Worm (Caenorhabditis elegans) whole organism, early embryonic: ENCODE data around the gene sri-19.
A peak's percentile ranks its signal among the peaks of the same experiment; 100 is the strongest.

Experiments used
- B0310.2 ChIP-seq: sonication (generic microtip); optimal IDR thresholded peaks from 2 replicates; lab custom pipeline; 2016; ENCODE audit warnings: mild to moderate bottlenecking, missing genetic modification characterization, missing compliant biosample characterization
- F13C5.2 ChIP-seq: sonication (generic microtip); optimal IDR thresholded peaks from 2 replicates; lab custom pipeline; 2017; ENCODE audit warnings: mild to moderate bottlenecking, missing genetic modification characterization, inconsistent platforms, missing compliant biosample characterization
- aly-1 ChIP-seq: sonication (generic microtip); optimal IDR thresholded peaks from 2 replicates; lab custom pipeline; 2016; ENCODE audit warnings: missing genetic modification characterization, missing compliant biosample characterization
- ama-1 ChIP-seq: fragments of 150-350 bp; optimal IDR thresholded peaks from 2 replicates; lab custom pipeline; 2014
- ceh-13 ChIP-seq: fragments of 200-800 bp; sonication (Bioruptor generic); optimal IDR thresholded peaks from 2 replicates; lab custom pipeline; 2018; ENCODE audit warnings: mild to moderate bottlenecking, missing genetic modification characterization, missing compliant biosample characterization
- ceh-36 ChIP-seq: sonication (generic microtip); optimal IDR thresholded peaks from 2 replicates; lab custom pipeline; 2016; ENCODE audit warnings: missing genetic modification characterization, inconsistent platforms, missing compliant biosample characterization
- ets-7 ChIP-seq: sonication (generic microtip); optimal IDR thresholded peaks from 2 replicates; lab custom pipeline; 2016; ENCODE audit warnings: missing genotype, missing genetic modification characterization, missing compliant biosample characterization
- flt-1 ChIP-seq: fragments of 200-800 bp; sonication (Bioruptor generic); IDR thresholded peaks from 2 replicates; pipeline ENCODE4 v1.3.6; 2022; ENCODE audit warnings: missing genetic modification characterization, missing compliant biosample characterization
- hmbx-1 ChIP-seq: sonication (generic microtip); optimal IDR thresholded peaks from 2 replicates; lab custom pipeline; 2016; ENCODE audit warnings: mild to moderate bottlenecking, missing genetic modification characterization, missing compliant biosample characterization
- hmg-4 ChIP-seq: fragments of 200-800 bp; sonication (Bioruptor generic); optimal IDR thresholded peaks from 2 replicates; lab custom pipeline; 2018; ENCODE audit warnings: mild to moderate bottlenecking, missing genetic modification characterization, missing compliant biosample characterization
- hnd-1 ChIP-seq: sonication (generic microtip); optimal IDR thresholded peaks from 2 replicates; lab custom pipeline; 2016; ENCODE audit warnings: missing genetic modification characterization, missing compliant biosample characterization
- pes-1 ChIP-seq: fragments of 200-800 bp; sonication (Bioruptor generic); IDR thresholded peaks from 2 replicates; pipeline ENCODE4 v1.3.6; 2022; ENCODE audit warnings: missing genetic modification reagents, missing genetic modification characterization, missing compliant biosample characterization
- scrt-1 ChIP-seq: fragments of 200-800 bp; sonication (Bioruptor generic); IDR thresholded peaks from 2 replicates; pipeline ENCODE4 v1.3.6; 2022; ENCODE audit warnings: missing genetic modification characterization, missing compliant biosample characterization
- sea-1 ChIP-seq: fragments of 200-800 bp; sonication (Bioruptor generic); conservative IDR thresholded peaks from 2 replicates; pipeline ENCODE4 v1.3.6; 2022; ENCODE audit warnings: missing genetic modification characterization, missing compliant biosample characterization
- tbx-11 ChIP-seq: fragments of 200-800 bp; sonication (Bioruptor generic); IDR thresholded peaks from 2 replicates; pipeline ENCODE4 v1.3.6; 2022; ENCODE audit warnings: missing genetic modification characterization, missing compliant biosample characterization
- tbx-37 ChIP-seq: fragments of 200-800 bp; sonication (Bioruptor generic); conservative IDR thresholded peaks from 2 replicates; pipeline ENCODE4 v1.3.6; 2022; ENCODE audit warnings: missing genetic modification reagents, missing genetic modification characterization, missing compliant biosample characterization
- tra-4 ChIP-seq: sonication (generic microtip); optimal IDR thresholded peaks from 2 replicates; lab custom pipeline; 2017; ENCODE audit warnings: missing genetic modification characterization, missing compliant biosample characterization

sri-19 gene

ce11 chrIV:10919770-10920169, 38.4 kb upstream of the sri-19 start, which contains the start of gene rbr-2:
rbr-2 (plus strand) TSS chrIV:10920070.
- TF ChIP-seq ets-7 (tag; lab: Kevin White, UChicago) (no peak), hmbx-1 (no peak), tbx-37 (GFP tag; lab: Robert Waterston, UW) (no peak), B0310.2 (tag; lab: Kevin White, UChicago) (no peak), pes-1 (no peak), flt-1 (GFP tag; lab: Robert Waterston, UW) (no peak), hnd-1 (no peak), ceh-36 (no peak), sea-1 (GFP tag; lab: Robert Waterston, UW) (no peak), F13C5.2 (tag; lab: Kevin White, UChicago) (no peak), tbx-11 (no peak), hmg-4 (GFP tag; lab: Kevin White, UChicago) (no peak), tra-4 (tag; lab: Kevin White, UChicago) (no peak), ceh-13 (GFP tag; lab: Kevin White, UChicago) (no peak), scrt-1 (GFP tag; lab: Robert Waterston, UW) (no peak)

ce11 chrIV:10933062-10933552, 25.1 kb upstream of the sri-19 start, which contains the start of the genes dnc-1 and lsm-7:
dnc-1 (minus strand) TSS chrIV:10933203.
lsm-7 (plus strand) TSS chrIV:10933502.
- TF ChIP-seq ceh-13 (GFP tag; lab: Kevin White, UChicago) (no peak), ama-1 (lab: Kevin White, UChicago) (no peak), F13C5.2 (tag; lab: Kevin White, UChicago) (peak; percentile 40), tbx-11 (0 out of 2 replicates have a peak, but pooled peaks have one; percentile 11), flt-1 (GFP tag; lab: Robert Waterston, UW) (no peak; the same call in 1 of the 2 replicates), hmbx-1 (no peak), aly-1 (no peak), sea-1 (GFP tag; lab: Robert Waterston, UW) (no peak), ets-7 (tag; lab: Kevin White, UChicago) (no peak), tra-4 (tag; lab: Kevin White, UChicago) (no peak)

- no peak for TF ChIP-seq hmg-4 (GFP tag; lab: Kevin White, UChicago)
- no peak for TF ChIP-seq tra-4 (tag; lab: Kevin White, UChicago)
Observed at ce11 chrIV:10933777-10934546, 24.2 kb upstream of the sri-19 start.

- TF ChIP-seq scrt-1 (GFP tag; lab: Robert Waterston, UW) = no peak
- no peak for TF ChIP-seq aly-1
- no peak for TF ChIP-seq B0310.2 (tag; lab: Kevin White, UChicago)
- TF ChIP-seq tra-4 (tag; lab: Kevin White, UChicago) = no peak
- TF ChIP-seq sea-1 (GFP tag; lab: Robert Waterston, UW) = no peak
- no peak for TF ChIP-seq ceh-36
- no peak for TF ChIP-seq hmg-4 (GFP tag; lab: Kevin White, UChicago)
- no peak for TF ChIP-seq ceh-13 (GFP tag; lab: Kevin White, UChicago)
- no peak for TF ChIP-seq F13C5.2 (tag; lab: Kevin White, UChicago)
- no peak for TF ChIP-seq hnd-1
- no peak for TF ChIP-seq ama-1 (lab: Kevin White, UChicago)
- TF ChIP-seq ets-7 (tag; lab: Kevin White, UChicago) = no peak
- no peak for TF ChIP-seq hmbx-1
- TF ChIP-seq tbx-37 (GFP tag; lab: Robert Waterston, UW) = no peak
- TF ChIP-seq flt-1 (GFP tag; lab: Robert Waterston, UW) = no peak
- no peak for TF ChIP-seq pes-1
- TF ChIP-seq tbx-11 = no peak
Observed at ce11 chrIV:10934786-10935185, 23.4 kb upstream of the sri-19 start.

- TF ChIP-seq ama-1 (lab: Kevin White, UChicago) (no peak), F13C5.2 (tag; lab: Kevin White, UChicago) (no peak), ets-7 (tag; lab: Kevin White, UChicago) (peak; percentile 11), hnd-1 (no peak), B0310.2 (tag; lab: Kevin White, UChicago) (no peak), tbx-11 (no peak), sea-1 (GFP tag; lab: Robert Waterston, UW) (no peak)
Observed at ce11 chrIV:10935336-10935735, 22.8 kb upstream of the sri-19 start.

ce11 chrIV:10935853-10936491, 22.2 kb upstream of the sri-19 start, which contains the start of gene lgg-2:
lgg-2 (minus strand) TSS chrIV:10935903.
- TF ChIP-seq hnd-1 = no peak
- TF ChIP-seq aly-1 = no peak
- TF ChIP-seq pes-1 = no peak
- no peak for TF ChIP-seq ama-1 (lab: Kevin White, UChicago)
- TF ChIP-seq hmg-4 (GFP tag; lab: Kevin White, UChicago) = peak; percentile 45
- no peak for TF ChIP-seq tbx-11
- no peak for TF ChIP-seq B0310.2 (tag; lab: Kevin White, UChicago)
- TF ChIP-seq scrt-1 (GFP tag; lab: Robert Waterston, UW) = no peak

ce11 chrIV:10936906-10937540, 21.1 kb upstream of the sri-19 start, which contains the start of gene fic-1:
fic-1 (plus strand) TSS chrIV:10937454.
- TF ChIP-seq B0310.2 (tag; lab: Kevin White, UChicago) = no peak
- no peak for TF ChIP-seq hmg-4 (GFP tag; lab: Kevin White, UChicago)
- no peak for TF ChIP-seq hmbx-1
- no peak for TF ChIP-seq tbx-11
- no peak for TF ChIP-seq tbx-37 (GFP tag; lab: Robert Waterston, UW)
- no peak for TF ChIP-seq ceh-13 (GFP tag; lab: Kevin White, UChicago)
- no peak for TF ChIP-seq flt-1 (GFP tag; lab: Robert Waterston, UW)
- TF ChIP-seq pes-1 = no peak
- TF ChIP-seq F13C5.2 (tag; lab: Kevin White, UChicago) = no peak
